Fruit fly (Drosophila melanogaster): ENCODE results near the gene CG14989.

CG14989 gene

dm6 chr3L:4070221-4070995, 17.0 kb upstream of the CG14989 start (continued):
- TF ChIP-seq Trl (optimal IDR thresholded peaks at IDR 0.05) (peak in 1 of 2 experiments; percentile 9), Trl (GFP tag; optimal IDR thresholded peaks at IDR 0.05) (peak; percentile 71), CG4707 (GFP tag; optimal IDR thresholded peaks at IDR 0.05) (peak; percentile 72), sima (GFP tag; optimal IDR thresholded peaks at IDR 0.05) (peak; percentile 39), CG33557 (GFP tag; optimal IDR thresholded peaks at IDR 0.05) (no peak), Bteb2 (GFP tag; optimal IDR thresholded peaks at IDR 0.05) (peak; percentile 76), odd (GFP tag; optimal IDR thresholded peaks at IDR 0.05) (peak; percentile 59), Dip2 (GFP tag; IDR thresholded peaks at IDR 0.05) (peak; percentile 55), Opbp (GFP tag; IDR thresholded peaks at IDR 0.05; ENCODE audit: partially characterized antibody) (no peak), lilli (GFP tag; optimal IDR thresholded peaks at IDR 0.05) (peak; percentile 93), sd (tag; optimal IDR thresholded peaks at IDR 0.05) (peak; percentile 65), CG16815 (GFP tag; optimal IDR thresholded peaks at IDR 0.05) (peak; percentile 81), HLH4C (GFP tag; IDR thresholded peaks at IDR 0.05; ENCODE audit: partially characterized antibody) (no peak), Hmx (GFP tag; optimal IDR thresholded peaks at IDR 0.05) (peak; percentile 27), croc (GFP tag; conservative IDR thresholded peaks at IDR 0.05) (peak; percentile 76), ap (GFP tag; IDR thresholded peaks at IDR 0.05) (peak; percentile 93), vnd (GFP tag; IDR thresholded peaks at IDR 0.05; ENCODE audit: partially characterized antibody) (no peak), dysf (GFP tag; IDR thresholded peaks at IDR 0.05) (peak; percentile 96), schlank (tag; optimal IDR thresholded peaks at IDR 0.05) (peak; percentile 77), stwl (tag; optimal IDR thresholded peaks at IDR 0.05) (no peak), fd64A (GFP tag; optimal IDR thresholded peaks at IDR 0.05) (peak; percentile 62), Meics (GFP tag; optimal IDR thresholded peaks at IDR 0.05) (peak; percentile 85), tap (tag; optimal IDR thresholded peaks at IDR 0.05) (peak; percentile 85), Hand (GFP tag; optimal IDR thresholded peaks at IDR 0.05) (peak; percentile 58), Atf-2 (GFP tag; optimal IDR thresholded peaks at IDR 0.05) (peak; percentile 86), CG10321 (GFP tag; IDR thresholded peaks at IDR 0.05) (peak; percentile 77), CG16779 (GFP tag; IDR thresholded peaks at IDR 0.05) (peak; percentile 71), grn (GFP tag; optimal IDR thresholded peaks at IDR 0.05) (no peak), crol (GFP tag; IDR thresholded peaks at IDR 0.05) (peak; percentile 88), CG18262 (tag; optimal IDR thresholded peaks at IDR 0.05) (peak; percentile 56), sqz (GFP tag; optimal IDR thresholded peaks at IDR 0.05) (peak; percentile 9), ERR (GFP tag; optimal IDR thresholded peaks at IDR 0.05) (peak; percentile 88), unc-4 (GFP tag; IDR thresholded peaks at IDR 0.05; ENCODE audit: partially characterized antibody) (no peak), Stat92E (GFP tag; optimal IDR thresholded peaks at IDR 0.05) (no peak), CG4424 (GFP tag; optimal IDR thresholded peaks at IDR 0.05) (peak; percentile 73), gce (GFP tag; IDR thresholded peaks at IDR 0.05) (peak; percentile 90), ara (GFP tag; IDR thresholded peaks at IDR 0.05) (peak; percentile 88), gfzf (GFP tag; optimal IDR thresholded peaks at IDR 0.05) (no peak), Sin3A (optimal IDR thresholded peaks at IDR 0.05) (no peak), CG17328 (GFP tag; IDR thresholded peaks at IDR 0.05) (peak; percentile 94), E2f1 (GFP tag; IDR thresholded peaks at IDR 0.05) (peak; percentile 87), Jarid2 (GFP tag; optimal IDR thresholded peaks at IDR 0.05) (peak; percentile 47), Adf1 (GFP tag; IDR thresholded peaks at IDR 0.05) (peak; percentile 74), Dll (GFP tag; IDR thresholded peaks at IDR 0.05; ENCODE audit: partially characterized antibody) (no peak), sim (GFP tag; IDR thresholded peaks at IDR 0.05) (peak; percentile 72; the same call in 1 of the 2 replicates), Blimp-1 (GFP tag; optimal IDR thresholded peaks at IDR 0.05) (peak; percentile 76), eyg (GFP tag; optimal IDR thresholded peaks at IDR 0.05) (peak; percentile 73), az2 (GFP tag; optimal IDR thresholded peaks at IDR 0.05) (peak; percentile 85), CG12769 (tag; optimal IDR thresholded peaks at IDR 0.05) (peak; percentile 97)

Measured in whole organism, embryonic.